Fruit fly (Drosophila melanogaster) whole organism, adult: Measurements from ENCODE around the gene org-1.

ENCODE experiments used
- CG11617 ChIP-seq: fragments of 200-800 bp; sonication (Bioruptor generic); optimal IDR thresholded peaks from 2 replicates; lab custom pipeline; 2017; ENCODE audit warnings: mild to moderate bottlenecking, missing biosample characterization, missing genetic modification reagents, missing genetic modification characterization
- CG12768 ChIP-seq: fragments of 200-800 bp; sonication (Bioruptor generic); optimal IDR thresholded peaks from 2 replicates; lab custom pipeline; 2017; ENCODE audit warnings: missing biosample characterization, missing genetic modification characterization, mild to moderate bottlenecking, moderate library complexity, missing genetic modification reagents
- CG14711 ChIP-seq: fragments of 200-800 bp; sonication (Bioruptor generic); optimal IDR thresholded peaks from 2 replicates; lab custom pipeline; 2018; ENCODE audit warnings: missing biosample characterization, mild to moderate bottlenecking, missing genetic modification characterization, moderate library complexity
- CG1620 ChIP-seq: fragments of 200-800 bp; sonication (Bioruptor generic); optimal IDR thresholded peaks from 2 replicates; lab custom pipeline; 2016; ENCODE audit warnings: missing biosample characterization, missing genetic modification characterization
- CG33017 ChIP-seq: fragments of 200-800 bp; sonication (Bioruptor generic); optimal IDR thresholded peaks from 2 replicates; lab custom pipeline; 2018; ENCODE audit warnings: missing biosample characterization, mild to moderate bottlenecking, missing genetic modification characterization, moderate library complexity
- CG5204 ChIP-seq: fragments of 200-800 bp; sonication (Bioruptor generic); optimal IDR thresholded peaks from 2 replicates; lab custom pipeline; 2016; ENCODE audit warnings: missing biosample characterization, missing genetic modification characterization
- CG7045 ChIP-seq: fragments of 200-800 bp; sonication (Bioruptor generic); optimal IDR thresholded peaks from 2 replicates; lab custom pipeline; 2017; ENCODE audit warnings: missing biosample characterization, mild to moderate bottlenecking, missing genetic modification characterization
- CG7101 ChIP-seq: fragments of 200-800 bp; sonication (Bioruptor generic); optimal IDR thresholded peaks from 2 replicates; lab custom pipeline; 2018; ENCODE audit warnings: missing biosample characterization, mild to moderate bottlenecking, missing genetic modification characterization, moderate library complexity
- Clk ChIP-seq: fragments of 200-800 bp; sonication (Bioruptor generic); optimal IDR thresholded peaks from 2 replicates; lab custom pipeline; 2017; ENCODE audit warnings: missing biosample characterization, missing genetic modification characterization
- Crg-1 ChIP-seq: fragments of 200-800 bp; sonication (Bioruptor generic); optimal IDR thresholded peaks from 2 replicates; lab custom pipeline; 2016; ENCODE audit warnings: missing biosample characterization, missing genetic modification characterization
- Hr96 ChIP-seq: fragments of 200-800 bp; sonication (Bioruptor generic); optimal IDR thresholded peaks from 2 replicates; lab custom pipeline; 2016; ENCODE audit warnings: missing biosample characterization, missing genetic modification characterization
- Mnt ChIP-seq: fragments of 200-800 bp; sonication (Bioruptor generic); optimal IDR thresholded peaks from 2 replicates; lab custom pipeline; 2016; ENCODE audit warnings: missing biosample characterization, mild to moderate bottlenecking, missing genetic modification characterization
- bab1 ChIP-seq: fragments of 200-800 bp; sonication (Bioruptor generic); optimal IDR thresholded peaks from 3 replicates; lab custom pipeline; 2019; ENCODE audit warnings: missing biosample characterization, mild to moderate bottlenecking, missing genetic modification characterization, moderate library complexity
- cic ChIP-seq: fragments of 200-800 bp; sonication (Bioruptor generic); optimal IDR thresholded peaks from 2 replicates; lab custom pipeline; 2017; ENCODE audit warnings: missing biosample characterization, mild to moderate bottlenecking, missing genetic modification characterization, moderate library complexity
- cnc ChIP-seq, 2 experiments: fragments of >200 bp; optimal IDR thresholded peaks; 2 replicates each; lab custom pipeline; 2017
- kay ChIP-seq: fragments of 200-800 bp; sonication (Bioruptor generic); peaks from one replicate; lab custom pipeline; 2016; ENCODE audit warnings: missing biosample characterization, missing genetic modification characterization, borderline replicate concordance
- ovo ChIP-seq: fragments of 200-800 bp; sonication (Bioruptor generic); optimal IDR thresholded peaks from 2 replicates; lab custom pipeline; 2016; ENCODE audit warnings: missing biosample characterization, missing genetic modification characterization
- pad ChIP-seq: fragments of 200-800 bp; sonication (Bioruptor generic); optimal IDR thresholded peaks from 3 replicates; lab custom pipeline; 2017; ENCODE audit warnings: missing biosample characterization, missing genetic modification characterization, mild to moderate bottlenecking, moderate library complexity, missing genetic modification reagents
- tj ChIP-seq: fragments of 200-800 bp; sonication (Bioruptor generic); optimal IDR thresholded peaks from 3 replicates; lab custom pipeline; 2017; ENCODE audit warnings: missing biosample characterization, mild to moderate bottlenecking, missing genetic modification characterization, moderate library complexity
- toe ChIP-seq: fragments of 200-800 bp; sonication (Bioruptor generic); optimal IDR thresholded peaks from 2 replicates; lab custom pipeline; 2016; ENCODE audit warnings: missing biosample characterization, missing genetic modification characterization

org-1 gene

DNA sequence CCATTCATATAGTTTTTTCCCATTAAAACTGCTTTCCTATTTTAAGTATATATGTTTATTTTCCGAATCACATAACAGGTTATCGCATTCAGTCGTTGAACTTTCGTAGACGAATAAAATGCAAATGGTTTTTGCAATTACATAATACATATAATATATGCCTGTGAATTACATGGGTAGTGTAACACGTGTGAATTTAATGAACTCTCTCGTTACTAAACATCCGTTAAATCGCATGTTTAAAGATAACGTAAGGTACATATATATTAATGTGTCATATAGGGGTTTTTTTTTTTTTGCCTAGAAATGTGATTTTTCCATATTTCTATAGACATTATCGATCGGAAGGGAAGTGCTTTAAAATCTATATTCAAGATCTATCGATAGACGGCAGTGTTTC lies 14.7 kb upstream of the org-1 start:
- no peak for TF ChIP-seq cic
- TF ChIP-seq ovo = no peak
- TF ChIP-seq kay (GFP tag; lab: Kevin White, UChicago) = peak; percentile 67
- no peak for TF ChIP-seq Hr96 (GFP tag; lab: Kevin White, UChicago)
- no peak for TF ChIP-seq pad (GFP tag; lab: Kevin White, UChicago)

DNA sequence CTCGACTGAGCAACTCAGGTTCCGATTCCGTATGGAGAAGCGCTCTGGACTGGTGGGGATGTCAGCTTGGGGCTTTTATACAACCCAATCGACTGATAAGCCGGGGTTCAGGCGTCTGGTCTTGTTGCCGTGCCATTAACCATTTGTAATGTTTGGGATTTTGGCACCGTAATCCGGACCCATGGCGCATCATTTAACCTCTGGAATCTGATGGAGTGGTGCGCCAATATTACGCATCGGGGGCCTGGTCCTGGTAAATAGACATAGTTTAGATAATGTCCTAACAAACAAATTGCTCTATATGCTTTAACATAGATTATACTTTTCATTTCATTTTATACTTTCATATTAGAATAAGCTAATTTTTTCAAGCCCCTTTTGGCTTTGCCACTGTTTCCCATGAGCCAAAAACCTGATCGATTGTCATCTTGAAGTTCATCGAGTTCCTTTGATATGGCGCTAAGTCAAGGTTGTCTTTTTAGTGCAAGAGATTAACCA lies 14.1 kb upstream of the org-1 start, which contains the start of gene CG12116:
Gene CG12116, minus strand, starts transcription at position 51 of the 498 bp plus-strand sequence.
- TF ChIP-seq Crg-1 (GFP tag; lab: Kevin White, UChicago) (no peak), CG7101 (tag; lab: Kevin White, UChicago) (no peak), CG1620 (no peak), CG14711 (tag; lab: Kevin White, UChicago) (no peak), bab1 (GFP tag; lab: Kevin White, UChicago) (no peak), CG12768 (GFP tag; lab: Kevin White, UChicago) (no peak), Hr96 (GFP tag; lab: Kevin White, UChicago) (no peak), pad (GFP tag; lab: Kevin White, UChicago) (no peak), CG5204 (GFP tag; lab: Kevin White, UChicago) (no peak), cic (no peak), kay (GFP tag; lab: Kevin White, UChicago) (no peak), cnc (optimal IDR thresholded peaks at IDR 0.05; lab: Kevin White, UChicago) (no peak), ovo (no peak)

DNA sequence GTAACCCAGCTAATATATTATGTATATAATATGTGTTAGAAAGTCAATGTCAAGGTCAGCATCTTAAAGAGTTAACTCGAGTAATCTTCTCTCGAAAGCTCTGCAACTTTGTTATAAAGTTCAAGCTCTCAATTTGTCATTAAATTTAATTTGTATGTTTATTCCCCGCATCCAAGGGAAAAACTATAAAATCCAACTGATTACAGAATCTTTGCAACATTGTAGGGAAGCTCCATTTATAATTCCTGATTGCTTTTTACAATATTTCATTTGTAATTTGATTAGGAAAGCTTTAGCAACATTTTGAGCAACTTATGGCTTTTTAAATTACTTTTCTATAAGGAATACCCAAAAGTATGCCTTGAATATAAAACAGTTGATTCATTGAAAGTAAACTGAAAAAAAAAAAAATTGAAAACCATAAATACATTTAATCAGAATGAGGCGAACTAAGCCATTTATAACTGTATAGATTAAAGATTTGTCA lies 11.9 kb upstream of the org-1 start:
- TF ChIP-seq CG12768 (GFP tag; lab: Kevin White, UChicago) (no peak), bab1 (GFP tag; lab: Kevin White, UChicago) (peak; percentile 32)

DNA sequence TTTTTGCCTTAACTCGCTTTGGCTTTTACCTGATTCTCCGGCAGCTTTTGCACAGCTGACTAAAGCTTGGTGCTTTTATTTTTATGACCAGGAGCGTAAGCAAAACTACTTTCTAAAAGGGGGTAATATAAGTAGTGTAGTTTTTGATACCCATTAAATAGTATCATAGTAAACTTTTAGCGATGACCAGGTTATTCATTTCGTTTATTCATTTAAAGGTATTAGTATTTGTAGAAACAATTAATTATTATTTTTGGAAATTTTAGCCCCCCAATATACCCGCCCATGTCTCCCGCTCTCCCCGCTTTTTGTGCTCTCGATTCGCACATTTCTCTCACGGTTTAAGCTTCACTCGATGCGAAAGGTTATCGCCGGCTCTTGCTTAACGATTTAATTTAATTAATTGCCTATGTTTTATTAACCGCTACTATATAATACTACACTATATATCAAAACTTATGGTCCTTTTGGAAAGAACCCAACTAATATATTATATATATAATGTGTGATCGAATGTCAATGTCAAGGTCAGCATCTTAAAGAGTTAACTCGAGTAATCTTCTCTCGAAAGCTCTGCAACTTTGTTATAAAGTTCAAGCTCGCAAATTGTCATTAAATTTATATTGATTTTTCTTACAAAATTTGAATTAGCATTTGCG lies 9.6 kb upstream of the org-1 start, which contains the start of gene Sptr:
Gene Sptr, minus strand, starts transcription at position 61 of the 659 bp plus-strand sequence.
- TF ChIP-seq cic = peak; percentile 82
- peak; percentile 99 for TF ChIP-seq Crg-1 (GFP tag; lab: Kevin White, UChicago)
- TF ChIP-seq CG33017 (tag; lab: Kevin White, UChicago) = peak; percentile 94
- TF ChIP-seq Hr96 (GFP tag; lab: Kevin White, UChicago) = peak; percentile 96
- peak; percentile 92 for TF ChIP-seq CG12768 (GFP tag; lab: Kevin White, UChicago)
- TF ChIP-seq ovo = peak; percentile 99
- peak; percentile 100 for TF ChIP-seq bab1 (GFP tag; lab: Kevin White, UChicago)
- peak; percentile 90 for TF ChIP-seq toe (GFP tag; lab: Kevin White, UChicago)
- TF ChIP-seq Mnt (GFP tag; lab: Kevin White, UChicago) = peak; percentile 92
- TF ChIP-seq CG1620 = peak; percentile 100
- peak; percentile 97 for TF ChIP-seq CG14711 (tag; lab: Kevin White, UChicago)
- TF ChIP-seq kay (GFP tag; lab: Kevin White, UChicago) = peak; percentile 97
- TF ChIP-seq cnc (optimal IDR thresholded peaks at IDR 0.05; lab: Kevin White, UChicago) = no peak
- TF ChIP-seq tj (GFP tag; lab: Kevin White, UChicago) = peak; percentile 92
- peak; percentile 92 for TF ChIP-seq pad (GFP tag; lab: Kevin White, UChicago)
- peak; percentile 99 for TF ChIP-seq CG7101 (tag; lab: Kevin White, UChicago)
- peak; percentile 87 for TF ChIP-seq CG5204 (GFP tag; lab: Kevin White, UChicago)
- TF ChIP-seq CG7045 (GFP tag; lab: Kevin White, UChicago) = peak; percentile 91
- TF ChIP-seq Clk (GFP tag; lab: Kevin White, UChicago) = peak; percentile 72
- TF ChIP-seq CG11617 (GFP tag; lab: Kevin White, UChicago) = peak; percentile 100

DNA sequence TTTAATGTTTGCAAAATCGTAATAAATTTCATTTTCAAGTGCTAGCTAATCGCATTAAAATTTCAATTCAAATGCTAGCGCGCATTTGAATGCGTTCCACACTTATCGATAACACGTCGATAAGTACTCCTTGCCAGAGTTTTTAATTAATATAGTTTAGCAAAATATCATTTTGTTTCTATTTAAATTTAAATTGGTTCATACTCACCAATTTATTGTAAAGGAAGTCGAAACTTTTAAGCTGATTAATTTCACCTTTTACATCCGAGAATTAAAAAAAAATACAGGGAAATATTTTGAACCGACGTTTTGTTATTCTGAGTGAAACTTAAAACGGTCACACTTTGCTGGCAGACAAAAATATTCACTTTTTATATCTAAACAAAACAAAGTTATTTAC lies 6.3 kb upstream of the org-1 start, which contains the start of gene Es2:
Gene Es2, plus strand, starts transcription at position 333 of the 400 bp plus-strand sequence.
- TF ChIP-seq ovo (no peak), bab1 (GFP tag; lab: Kevin White, UChicago) (peak; percentile 67)

DNA sequence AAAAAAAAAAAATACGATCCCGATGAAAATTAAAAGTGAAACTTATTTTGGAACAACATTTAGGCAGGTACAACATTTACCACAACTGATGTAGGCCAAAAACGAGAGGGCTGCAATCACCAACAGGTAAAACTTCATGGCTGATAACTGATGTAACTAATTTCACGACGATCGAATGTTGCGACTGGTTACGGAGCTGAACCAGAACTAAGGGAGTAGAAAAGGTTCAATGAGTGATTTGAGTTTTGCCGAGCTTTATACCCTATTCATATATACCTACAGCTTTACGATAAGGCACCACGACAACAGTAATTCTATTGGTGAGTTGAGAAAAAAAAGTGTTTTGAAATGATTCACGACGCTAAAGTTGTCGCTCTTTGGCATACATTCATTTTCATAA lies 5.8 kb upstream of the org-1 start, which contains the start of gene CG15347:
Gene CG15347, minus strand, starts transcription at position 213 of the 400 bp plus-strand sequence.
- TF ChIP-seq Clk (GFP tag; lab: Kevin White, UChicago) = no peak
- TF ChIP-seq cic = peak; percentile 2
- TF ChIP-seq Crg-1 (GFP tag; lab: Kevin White, UChicago) = peak; percentile 2
- TF ChIP-seq CG14711 (tag; lab: Kevin White, UChicago) = no peak
- TF ChIP-seq Mnt (GFP tag; lab: Kevin White, UChicago) = peak; percentile 6
- TF ChIP-seq CG1620 = no peak

DNA sequence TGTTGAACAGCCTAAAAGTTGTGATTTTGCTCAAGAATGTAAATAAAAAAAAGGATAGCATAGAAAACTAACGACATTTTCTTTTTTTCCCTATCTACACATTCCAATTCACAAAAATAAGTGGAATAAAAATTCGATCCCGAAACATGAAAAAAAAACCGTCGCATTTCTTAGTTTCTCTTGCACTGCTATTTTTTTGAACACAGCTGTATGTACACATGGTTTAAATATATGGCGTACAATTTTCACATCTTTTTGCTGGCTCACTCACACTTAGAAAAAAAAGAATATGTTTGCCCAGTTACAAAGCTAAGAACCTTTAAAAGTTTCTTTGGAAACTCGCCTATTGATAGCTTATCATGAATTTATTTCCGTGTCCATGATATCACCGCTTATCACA lies 5.4 kb upstream of the org-1 start:
- peak; percentile 34 for TF ChIP-seq kay (GFP tag; lab: Kevin White, UChicago)
- TF ChIP-seq ovo = no peak
